Worm (Caenorhabditis elegans) whole organism, young adult: Measurements from ENCODE around the gene C06H5.8.
A peak's percentile ranks its signal among the peaks of the same experiment; 100 is the strongest.

ENCODE experiments used
- F57A8.1 ChIP-seq: fragments of 200-800 bp; sonication (Bioruptor generic); optimal IDR thresholded peaks from 2 replicates; lab custom pipeline; 2018; ENCODE audit warnings: mild to moderate bottlenecking, missing genetic modification characterization, moderate library complexity, missing compliant biosample characterization
- K12H6.12 ChIP-seq: fragments of 200-800 bp; sonication (Bioruptor generic); optimal IDR thresholded peaks from 2 replicates; lab custom pipeline; 2018; ENCODE audit warnings: mild to moderate bottlenecking, missing genetic modification characterization, missing compliant biosample characterization
- Y67H2A.10 ChIP-seq: fragments of 200-800 bp; sonication (Bioruptor generic); conservative IDR thresholded peaks from 2 replicates; pipeline ENCODE4 v1.3.6; 2022; ENCODE audit warnings: missing genetic modification reagents, missing genetic modification characterization, missing compliant biosample characterization
- dpff-1 ChIP-seq: sonication (generic microtip); optimal IDR thresholded peaks from 2 replicates; lab custom pipeline; 2017; ENCODE audit warnings: mild to moderate bottlenecking, missing genetic modification characterization, missing compliant biosample characterization
- lin-26 ChIP-seq: fragments of 200-800 bp; sonication (Bioruptor generic); IDR thresholded peaks from 2 replicates; pipeline ENCODE4 v1.3.6; 2022; ENCODE audit warnings: missing genetic modification reagents, missing genetic modification characterization, missing compliant biosample characterization
- nhr-90 ChIP-seq: sonication (generic microtip); optimal IDR thresholded peaks from 2 replicates; lab custom pipeline; 2016; ENCODE audit warnings: missing genotype, mild to moderate bottlenecking, missing genetic modification characterization, missing compliant biosample characterization
- snpc-3.4 ChIP-seq: sonication (generic microtip); optimal IDR thresholded peaks from 2 replicates; lab custom pipeline; 2017; ENCODE audit warnings: missing genetic modification characterization, mild to moderate bottlenecking, missing compliant biosample characterization, antibody characterized with exemption, moderate library complexity, missing genotype, missing genetic modification reagents
- snpc-4 ChIP-seq, 5 experiments: fragments of 150-350 bp in 1 of 5; sonication (generic microtip) in 4 of 5; optimal IDR thresholded peaks; 2 replicates each; lab custom pipeline; 2014 to 2018; ENCODE audit warnings: missing genetic modification characterization in 5 of 5, missing biosample characterization in 3 of 5, antibody characterized with exemption in 2 of 5, mild to moderate bottlenecking in 2 of 5, missing compliant biosample characterization in 2 of 5, missing genotype in 2 of 5, moderate library complexity in 2 of 5, missing genetic modification reagents in 1 of 5
- unc-62 ChIP-seq: fragments of 150-350 bp; optimal IDR thresholded peaks from 2 replicates; lab custom pipeline; 2014; ENCODE audit warnings: missing biosample characterization, missing genetic modification reagents, missing genetic modification characterization

- TF ChIP-seq lin-26 (GFP tag; lab: Robert Waterston, UW), result no peak
- no peak for TF ChIP-seq nhr-90 (tag; lab: Kevin White, UChicago)
- TF ChIP-seq F57A8.1 (GFP tag; lab: Kevin White, UChicago), result no peak
- TF ChIP-seq snpc-4 (GFP tag; optimal IDR thresholded peaks at IDR 0.05; lab: Kevin White, UChicago), result no peak
- peak; percentile 18 to 50 (median 38) for TF ChIP-seq snpc-4 (tag; optimal IDR thresholded peaks at IDR 0.05; lab: Kevin White, UChicago)
- TF ChIP-seq unc-62 (GFP tag; lab: Kevin White, UChicago), result no peak
- TF ChIP-seq dpff-1 (tag; lab: Kevin White, UChicago), result no peak
- no peak for TF ChIP-seq K12H6.12 (tag; lab: Kevin White, UChicago)
- TF ChIP-seq snpc-3.4, result peak; percentile 31
- TF ChIP-seq Y67H2A.10 (GFP tag; lab: Robert Waterston, UW), result no peak
These were observed 47.8 kb upstream of the C06H5.8 start, which contains the start of gene phf-14 for ce11 chrV:17871049-17871448.
